Worm (Caenorhabditis elegans): ENCODE data around the gene F58B4.6.

ce11 chrV:10888153-10888552, 36.7 kb upstream of the F58B4.6 start:
- TF ChIP-seq zip-8 (tag; optimal IDR thresholded peaks at IDR 0.05) (no peak), unc-39 (tag; optimal IDR thresholded peaks at IDR 0.05) (no peak), nhr-28 (tag; optimal IDR thresholded peaks at IDR 0.05) (no peak), elt-3 (tag; optimal IDR thresholded peaks at IDR 0.05) (no peak), elt-1 (tag; optimal IDR thresholded peaks at IDR 0.05; ENCODE audit: borderline replicate concordance, insufficient read depth) (no peak), nhr-237 (tag; optimal IDR thresholded peaks at IDR 0.05) (no peak), unc-62 (GFP tag; optimal IDR thresholded peaks at IDR 0.05) (no peak), mab-5 (tag; optimal IDR thresholded peaks at IDR 0.05) (no peak), M03D4.4 (tag; optimal IDR thresholded peaks at IDR 0.05) (no peak), ces-1 (GFP tag; optimal IDR thresholded peaks at IDR 0.05) (no peak), lsy-2 (tag; optimal IDR thresholded peaks at IDR 0.05) (no peak), bed-3 (GFP tag; optimal IDR thresholded peaks at IDR 0.05) (no peak)

All from whole organism, mixed stage, embryonic.